Worm (Caenorhabditis elegans): Measurements from ENCODE around the gene F07H5.10.

F07H5.10 gene

DNA sequence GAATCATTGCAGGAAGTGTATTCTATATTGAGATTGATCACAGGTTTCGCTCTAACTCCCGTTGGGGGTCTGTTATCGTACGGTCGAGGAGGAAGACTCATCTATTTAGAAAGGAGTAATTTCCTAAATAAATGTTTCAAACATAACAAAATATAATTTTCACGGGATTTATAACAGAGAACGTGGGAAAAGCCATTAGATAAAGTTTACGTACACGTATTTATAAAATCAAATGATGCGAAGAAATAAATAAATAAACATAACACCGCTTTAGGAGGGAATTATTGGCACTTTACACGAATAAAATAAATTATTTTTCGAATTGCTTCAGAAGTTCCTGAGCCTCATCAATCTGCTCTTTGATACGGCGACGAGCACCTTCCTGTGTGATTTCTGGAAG, at the start of gene F07H5.10:
F07H5.10 (minus strand) TSS at position 101 of the 400 bp plus-strand sequence.
- TF ChIP-seq unc-62 (GFP tag; optimal IDR thresholded peaks at IDR 0.05), result no peak

DNA sequence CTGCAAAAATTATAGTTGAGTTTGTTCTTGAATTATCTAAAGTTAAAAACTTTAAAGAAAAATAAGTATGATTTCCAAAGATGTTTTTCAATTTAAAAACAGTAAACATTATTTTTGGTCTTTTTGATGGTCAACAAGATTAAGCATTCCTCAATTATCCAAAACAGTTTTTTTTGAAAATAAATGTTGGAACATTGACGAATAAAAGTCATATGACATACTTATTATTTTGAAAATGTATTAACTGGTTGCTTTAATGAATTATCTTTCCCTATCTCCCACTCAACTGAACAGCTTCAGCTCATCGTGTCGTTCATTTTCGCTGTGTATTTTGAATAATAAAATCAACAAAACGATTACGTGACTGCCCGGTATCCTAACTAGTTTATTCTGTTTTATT, 48.7 kb upstream of the F07H5.10 start:
- no peak for TF ChIP-seq unc-62 (GFP tag; optimal IDR thresholded peaks at IDR 0.05)

DNA sequence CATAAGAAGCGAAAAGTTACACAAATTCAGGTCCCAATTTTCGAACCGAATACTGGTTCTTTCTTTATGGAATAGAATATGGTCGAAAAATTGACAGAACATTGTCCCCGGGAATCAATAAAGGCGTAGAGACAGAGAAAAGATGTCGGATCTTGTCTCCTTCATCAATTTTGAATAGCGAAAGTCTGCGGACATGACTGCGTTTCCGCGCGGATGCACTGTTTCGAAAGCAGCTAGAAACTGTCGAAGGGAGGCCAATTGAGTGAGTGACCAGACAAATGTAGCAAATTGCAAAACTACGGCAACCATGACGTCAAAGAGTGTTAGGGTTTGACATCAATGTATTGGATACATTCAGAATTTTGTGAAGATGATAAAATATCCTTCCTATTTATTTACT, 48.1 kb upstream of the F07H5.10 start:
- TF ChIP-seq unc-62 (GFP tag; optimal IDR thresholded peaks at IDR 0.05), result no peak

DNA sequence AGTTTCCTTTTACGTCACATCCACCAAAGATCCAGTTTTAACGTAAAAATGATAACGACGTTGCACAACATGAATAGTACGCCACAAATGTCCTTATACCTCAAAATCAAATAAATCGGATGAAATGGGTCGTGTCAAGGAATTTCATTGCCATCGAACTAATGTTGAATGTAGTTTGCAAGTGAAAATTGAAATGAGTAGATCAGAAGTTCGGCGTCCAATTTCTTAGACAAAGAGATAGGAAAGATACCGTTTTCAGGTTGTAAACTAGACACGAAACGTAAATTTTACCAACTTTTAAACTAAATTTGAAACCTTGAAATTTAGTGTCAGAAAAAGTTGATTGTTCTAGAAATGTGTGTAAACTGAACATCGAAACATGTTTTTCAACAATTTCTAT, 46.5 kb upstream of the F07H5.10 start:
- no peak for TF ChIP-seq unc-62 (GFP tag; optimal IDR thresholded peaks at IDR 0.05)

DNA sequence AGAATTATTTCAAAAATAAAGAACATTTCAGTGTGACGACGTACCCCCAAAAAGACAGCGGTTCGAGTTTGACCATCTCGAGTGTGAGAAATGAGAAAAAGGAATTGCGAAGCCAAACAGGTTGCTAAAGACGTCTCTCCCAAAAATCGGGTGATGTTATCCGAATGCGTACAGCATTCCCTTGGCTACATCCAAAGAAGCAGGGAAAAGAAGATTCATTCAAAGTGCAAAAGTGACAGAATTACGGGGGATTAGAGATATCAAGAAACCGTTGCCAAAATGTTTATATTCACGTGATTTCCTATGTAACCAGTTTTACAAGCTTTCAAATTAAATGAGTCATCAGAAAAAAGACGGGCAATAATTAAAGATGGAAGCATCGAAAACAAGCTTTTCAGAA, 45.6 kb upstream of the F07H5.10 start:
- no peak for TF ChIP-seq unc-62 (GFP tag; optimal IDR thresholded peaks at IDR 0.05)

DNA sequence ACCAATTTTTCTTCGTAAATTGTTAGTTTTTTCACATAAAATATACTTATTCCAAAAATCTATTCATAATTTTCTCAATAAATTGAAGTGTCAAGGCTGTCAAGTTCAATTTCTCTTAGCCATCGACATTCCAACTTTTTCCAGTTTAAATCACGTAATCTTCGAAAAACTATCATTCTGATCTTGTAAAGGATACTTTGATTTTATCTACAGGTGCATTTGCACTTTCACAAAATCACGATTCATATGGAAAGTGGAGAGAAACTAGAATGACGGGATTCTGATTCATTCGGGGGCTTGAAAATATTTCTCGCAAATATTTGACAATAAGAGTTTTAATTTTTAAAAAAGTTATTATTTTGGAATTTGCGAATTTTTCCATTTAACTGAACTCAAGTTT, 44.9 kb upstream of the F07H5.10 start:
- no peak for TF ChIP-seq unc-62 (GFP tag; optimal IDR thresholded peaks at IDR 0.05)

DNA sequence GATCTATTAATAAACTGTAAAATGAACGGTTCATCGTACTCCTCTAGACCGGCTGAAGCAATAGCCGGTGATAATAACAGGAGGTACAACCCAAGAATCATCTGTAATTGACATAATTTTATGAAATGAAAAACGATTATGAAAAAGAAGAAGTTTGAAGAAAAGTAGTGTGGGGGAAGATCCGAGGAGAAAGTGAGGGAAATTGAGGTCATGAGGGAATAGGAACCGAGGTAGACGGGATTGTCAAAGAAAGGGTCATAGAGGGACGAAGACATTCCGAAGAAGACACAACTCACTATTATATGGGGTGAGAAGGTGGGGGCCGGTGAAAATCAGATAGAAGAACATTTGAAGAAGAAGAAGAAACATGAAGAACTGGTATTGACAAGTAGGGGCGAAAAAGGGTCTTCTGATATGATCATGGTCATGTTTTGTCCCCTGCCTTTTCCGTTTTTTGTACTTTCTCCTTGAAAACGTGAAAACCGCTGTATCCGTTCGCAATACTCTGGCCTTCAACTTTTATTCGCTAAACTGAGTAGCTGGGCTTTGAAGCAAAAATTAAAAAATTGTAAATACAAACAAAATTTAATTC, 43.7 kb upstream of the F07H5.10 start, which contains the start of gene oac-46:
oac-46 (minus strand) TSS at position 101 of the 592 bp plus-strand sequence.
- TF ChIP-seq unc-62 (GFP tag; optimal IDR thresholded peaks at IDR 0.05), result no peak

DNA sequence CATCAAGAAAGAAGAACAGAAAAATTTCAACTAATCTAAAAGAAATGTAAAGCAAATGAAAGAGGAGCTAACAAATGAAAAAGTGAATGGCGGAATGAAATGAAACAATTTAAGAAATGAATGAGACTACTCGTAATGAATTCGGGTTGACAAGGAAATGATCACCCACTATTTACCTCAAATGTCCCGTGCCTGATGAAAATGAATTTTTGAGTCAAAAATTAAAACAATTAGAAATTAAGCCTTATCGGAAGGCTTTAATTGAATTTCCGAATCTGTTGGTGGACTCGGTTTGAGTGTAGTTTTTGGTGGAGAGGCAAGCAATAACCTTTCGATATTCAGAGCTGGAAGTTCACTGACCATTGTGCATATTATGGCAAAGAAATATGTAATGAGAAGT, 40.6 kb upstream of the F07H5.10 start:
- no peak for TF ChIP-seq unc-62 (GFP tag; optimal IDR thresholded peaks at IDR 0.05)

DNA sequence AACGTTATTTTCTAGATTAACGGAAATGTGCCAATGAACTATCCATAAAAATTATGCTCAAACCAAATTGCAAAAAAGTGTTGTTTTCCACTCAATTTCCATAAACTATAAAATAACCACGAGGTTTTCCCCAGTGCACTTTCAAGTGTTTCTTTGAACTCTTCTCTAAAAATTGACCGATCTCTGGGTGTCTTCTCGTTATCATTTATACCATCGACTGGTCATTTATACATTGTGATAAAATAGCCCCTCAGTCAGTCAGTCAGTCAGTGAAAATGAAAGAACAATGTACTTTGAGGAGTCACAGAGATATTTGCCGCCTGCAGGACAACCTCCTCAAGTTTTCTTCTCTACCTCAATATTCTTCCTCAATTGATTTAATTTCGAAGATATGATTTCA, 37.5 kb upstream of the F07H5.10 start:
- TF ChIP-seq unc-62 (GFP tag; optimal IDR thresholded peaks at IDR 0.05), result no peak

DNA sequence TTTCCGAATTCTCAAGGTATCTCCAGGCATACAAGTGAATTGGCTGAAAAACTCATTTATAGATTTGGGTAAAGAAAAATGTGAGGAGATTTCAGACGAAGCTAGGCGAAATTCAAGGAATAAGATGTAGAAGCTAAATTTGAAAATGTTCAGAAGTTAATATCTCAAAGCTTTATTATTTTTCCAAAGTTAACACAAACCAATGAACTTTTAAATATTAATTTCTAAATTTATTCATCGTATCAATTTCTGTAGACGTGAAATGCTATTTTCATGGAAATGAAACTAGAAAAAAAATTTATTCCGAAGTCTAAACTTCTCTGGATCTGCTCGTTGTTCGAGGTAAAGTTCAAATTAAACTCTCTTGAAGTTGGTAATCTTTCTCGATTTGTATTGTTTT, 36.9 kb upstream of the F07H5.10 start, which contains the start of gene agxt-1:
agxt-1 (plus strand) TSS at position 301 of the 400 bp plus-strand sequence.
- TF ChIP-seq unc-62 (GFP tag; optimal IDR thresholded peaks at IDR 0.05), result no peak

DNA sequence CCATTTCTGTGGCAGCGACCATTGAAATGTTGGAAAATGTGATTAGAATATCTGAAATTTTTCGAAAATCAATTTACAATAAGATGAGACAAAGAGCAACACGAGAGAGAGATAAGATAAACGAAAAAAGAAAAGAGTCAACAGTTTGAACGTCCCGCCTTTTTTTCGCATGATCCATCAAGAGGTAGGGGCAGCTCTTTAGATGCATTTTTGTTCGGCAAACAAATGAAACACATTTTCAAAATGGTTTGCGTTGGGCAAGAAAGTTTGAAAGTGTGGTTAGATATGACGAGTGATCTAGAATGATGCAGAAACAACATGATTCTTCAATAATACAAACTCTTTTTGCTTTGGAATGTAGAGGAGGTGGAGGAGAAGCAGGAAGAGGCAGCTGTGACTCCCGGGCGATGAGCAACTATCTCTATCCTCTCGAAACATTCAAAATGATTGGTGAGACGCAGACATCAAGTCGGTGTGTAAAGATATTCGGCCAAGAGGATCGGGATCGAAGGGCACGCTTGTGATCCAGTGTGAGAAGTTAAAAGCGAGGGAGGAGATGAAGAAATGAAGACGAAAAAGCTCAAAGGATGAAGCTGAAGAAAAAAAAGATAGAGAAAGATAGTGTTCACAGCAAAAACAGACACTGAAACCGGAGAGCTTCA, 36.2 kb upstream of the F07H5.10 start, which contains the start of gene F46C5.6:
F46C5.6 (minus strand) TSS at position 51 of the 662 bp plus-strand sequence.
- no peak for TF ChIP-seq unc-62 (GFP tag; optimal IDR thresholded peaks at IDR 0.05)

DNA sequence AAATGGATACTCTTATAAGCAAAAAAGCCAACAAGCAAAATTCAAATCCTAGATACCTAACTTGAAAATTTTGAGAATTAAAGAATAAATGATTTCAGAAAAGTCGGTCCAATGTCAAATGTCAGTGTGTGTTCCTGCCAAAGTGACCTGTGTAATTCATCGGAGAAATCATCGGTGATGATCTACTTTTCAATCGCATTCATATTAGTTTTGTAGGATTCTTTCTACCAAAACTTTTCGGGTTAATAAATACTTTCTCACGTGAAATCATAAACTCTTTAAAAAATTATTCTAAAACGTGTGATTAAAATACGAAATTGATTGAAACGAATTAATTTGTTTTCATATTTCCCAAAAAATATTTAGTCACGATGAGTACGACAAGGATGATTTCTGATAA, 30.6 kb upstream of the F07H5.10 start, which contains the start of gene F46C5.7:
F46C5.7 (plus strand) TSS at position 301 of the 400 bp plus-strand sequence.
- TF ChIP-seq unc-62 (GFP tag; optimal IDR thresholded peaks at IDR 0.05), result no peak

DNA sequence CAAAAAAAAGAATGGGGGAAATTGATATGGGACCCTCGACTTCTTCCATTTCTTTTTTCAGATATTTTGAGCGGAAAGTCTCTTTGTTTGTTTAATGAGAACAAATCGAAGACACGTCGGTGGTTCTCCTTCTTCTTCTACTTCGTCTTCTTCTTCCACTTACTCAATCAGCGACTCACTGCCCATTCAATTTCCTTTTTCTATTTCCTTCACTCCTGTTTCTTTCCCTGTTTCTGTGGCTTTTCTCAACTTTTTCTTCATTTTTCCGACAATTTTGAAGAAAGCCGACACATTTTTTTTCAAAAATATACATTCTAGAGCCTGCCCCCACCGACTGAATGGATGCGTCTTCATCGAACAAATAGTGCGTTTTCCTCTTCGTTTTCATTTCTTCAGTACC, 27.5 kb upstream of the F07H5.10 start, which contains the start of gene F46C5.4:
F46C5.4 (plus strand) TSS at position 222 of the 400 bp plus-strand sequence.
- TF ChIP-seq unc-62 (GFP tag; optimal IDR thresholded peaks at IDR 0.05), result no peak

DNA sequence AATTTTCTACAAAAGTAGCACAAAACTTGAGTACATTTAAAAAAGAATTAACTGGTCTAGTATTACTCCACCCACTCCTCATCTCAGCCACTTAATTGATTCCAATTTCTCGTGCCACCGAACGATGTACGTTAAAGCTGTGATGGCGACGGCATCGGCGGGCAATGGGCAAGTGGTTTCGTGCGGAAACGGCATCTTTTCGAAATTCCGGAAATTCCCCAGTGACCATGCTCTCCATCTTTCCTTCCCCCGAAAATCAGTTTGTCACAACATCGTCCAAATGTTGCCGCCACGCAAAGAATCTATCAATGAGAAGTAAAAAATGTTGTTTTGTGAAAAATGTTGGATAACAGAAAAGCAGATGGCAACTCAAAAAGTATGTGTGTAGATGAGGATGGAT, 24.6 kb upstream of the F07H5.10 start:
- no peak for TF ChIP-seq unc-62 (GFP tag; optimal IDR thresholded peaks at IDR 0.05)

DNA sequence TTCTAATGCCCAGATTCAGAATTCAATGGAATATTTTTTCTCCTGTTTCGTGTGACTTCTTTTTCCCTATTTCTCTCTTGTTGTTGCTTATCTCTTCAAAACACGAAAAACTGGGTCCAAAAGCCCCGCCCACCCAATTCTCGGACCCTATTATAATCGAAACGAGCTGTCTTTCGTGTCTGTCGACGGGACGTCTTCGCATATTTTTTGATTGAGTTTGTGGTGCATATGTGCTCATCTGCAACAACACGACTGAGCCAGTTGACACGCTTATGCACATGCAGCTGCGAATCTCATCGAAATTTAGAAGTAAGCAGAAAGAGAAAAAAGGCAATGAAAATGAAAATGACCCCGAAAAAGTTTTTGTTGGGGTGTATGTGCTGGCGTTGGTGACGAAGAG, 22.5 kb upstream of the F07H5.10 start:
- TF ChIP-seq unc-62 (GFP tag; optimal IDR thresholded peaks at IDR 0.05), result no peak

DNA sequence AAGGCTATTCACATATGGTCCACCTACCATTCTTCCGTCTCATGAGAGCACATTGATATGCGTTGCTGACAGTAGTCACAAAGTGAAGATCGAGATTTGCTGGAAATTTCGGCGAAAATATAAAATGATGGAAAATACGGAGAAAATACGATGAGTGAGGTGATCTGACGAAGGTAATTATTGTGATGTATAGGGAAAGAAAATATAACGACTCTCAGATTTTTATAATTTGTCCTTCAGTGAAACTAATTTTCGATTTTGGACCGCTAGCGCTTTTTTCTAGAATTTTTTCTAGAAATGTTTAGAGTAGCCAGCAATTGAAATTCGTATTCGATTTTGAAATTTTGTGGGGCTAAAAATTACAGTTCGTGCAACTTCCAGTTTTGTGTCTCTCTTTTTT, 20.8 kb upstream of the F07H5.10 start, which contains the start of gene F46C5.2:
F46C5.2 (minus strand) TSS at position 101 of the 400 bp plus-strand sequence.
- TF ChIP-seq unc-62 (GFP tag; optimal IDR thresholded peaks at IDR 0.05), result no peak

DNA sequence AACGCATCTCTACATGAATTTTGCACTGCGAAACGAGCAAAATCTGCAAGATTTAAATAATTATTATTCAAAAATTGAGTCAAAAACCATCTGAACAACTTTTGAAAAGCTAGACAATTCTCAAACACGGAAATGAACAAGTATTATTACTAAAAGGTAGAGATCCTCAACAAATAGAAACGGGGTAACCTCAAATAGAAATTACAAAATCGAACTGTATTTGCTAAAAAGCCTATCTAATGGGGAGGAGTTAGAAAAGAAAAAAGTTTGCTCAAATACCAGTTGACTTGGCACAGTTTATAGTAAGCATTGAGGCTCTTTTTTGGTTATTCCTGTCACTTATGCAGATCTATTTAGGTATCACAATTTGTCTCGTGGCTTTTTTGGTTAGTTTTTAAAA, 17.4 kb upstream of the F07H5.10 start, which contains the start of gene nas-25:
nas-25 (plus strand) TSS at position 301 of the 400 bp plus-strand sequence.
- TF ChIP-seq unc-62 (GFP tag; optimal IDR thresholded peaks at IDR 0.05), result no peak
